Fruit fly (Drosophila melanogaster) whole organism, embryonic: ENCODE measurements around the gene CG11668.

Experiments used
- Blimp-1 ChIP-seq: fragments of 200-800 bp; sonication (Bioruptor generic); optimal IDR thresholded peaks from 3 replicates; lab custom pipeline; 2018; ENCODE audit warnings: missing biosample characterization, missing genetic modification characterization, mild to moderate bottlenecking, moderate library complexity, missing genetic modification reagents
- CG12071 ChIP-seq: fragments of 200-800 bp; sonication (Bioruptor generic); optimal IDR thresholded peaks from 3 replicates; lab custom pipeline; 2018; ENCODE audit warnings: missing biosample characterization, mild to moderate bottlenecking, missing genetic modification characterization
- CG12769 ChIP-seq: fragments of 200-800 bp; sonication (Bioruptor generic); optimal IDR thresholded peaks from 2 replicates; lab custom pipeline; 2019; ENCODE audit warnings: missing biosample characterization, mild to moderate bottlenecking, missing genetic modification characterization, moderate library complexity
- CG13424 ChIP-seq: fragments of 200-800 bp; sonication (Bioruptor generic); optimal IDR thresholded peaks from 2 replicates; lab custom pipeline; 2019; ENCODE audit warnings: missing biosample characterization, mild to moderate bottlenecking, missing genetic modification characterization, moderate library complexity
- CG15479 ChIP-seq: fragments of 200-800 bp; sonication (Bioruptor generic); optimal IDR thresholded peaks from 3 replicates; lab custom pipeline; 2019; ENCODE audit warnings: missing biosample characterization, mild to moderate bottlenecking, missing genetic modification characterization, moderate library complexity
- CG17568 ChIP-seq: fragments of 200-800 bp; sonication (Bioruptor generic); optimal IDR thresholded peaks from 2 replicates; lab custom pipeline; 2018; ENCODE audit warnings: missing biosample characterization, mild to moderate bottlenecking, missing genetic modification characterization, moderate library complexity
- CG3281 ChIP-seq: fragments of 200-800 bp; sonication (Bioruptor generic); optimal IDR thresholded peaks from 3 replicates; lab custom pipeline; 2017; ENCODE audit warnings: missing biosample characterization, mild to moderate bottlenecking, missing genetic modification characterization
- CG4282 ChIP-seq: fragments of 200-800 bp; sonication (Bioruptor generic); optimal IDR thresholded peaks from 2 replicates; lab custom pipeline; 2016; ENCODE audit warnings: missing biosample characterization, missing genetic modification characterization
- CG4404 ChIP-seq: fragments of 200-800 bp; sonication (Bioruptor generic); IDR thresholded peaks from 2 replicates; pipeline ENCODE4 v1.3.6; 2022; ENCODE audit warnings: missing biosample characterization, missing genetic modification characterization
- CG4424 ChIP-seq: fragments of 200-800 bp; sonication (Bioruptor generic); optimal IDR thresholded peaks from 3 replicates; lab custom pipeline; 2016; ENCODE audit warnings: missing biosample characterization, missing genetic modification characterization
- CG5245 ChIP-seq: fragments of 200-800 bp; sonication (Bioruptor generic); optimal IDR thresholded peaks from 3 replicates; lab custom pipeline; 2016; ENCODE audit warnings: missing biosample characterization, missing genetic modification characterization
- CG7357 ChIP-seq: fragments of 200-800 bp; sonication (Bioruptor generic); IDR thresholded peaks from 3 replicates; pipeline ENCODE4 v1.3.6; 2022; ENCODE audit warnings: missing biosample characterization, missing genetic modification characterization
- CG7928 ChIP-seq: fragments of 200-800 bp; sonication (Bioruptor generic); optimal IDR thresholded peaks from 2 replicates; lab custom pipeline; 2017; ENCODE audit warnings: missing biosample characterization, mild to moderate bottlenecking, missing genetic modification characterization
- CG7987 ChIP-seq: fragments of 200-800 bp; sonication (Bioruptor generic); optimal IDR thresholded peaks from 2 replicates; lab custom pipeline; 2018; ENCODE audit warnings: missing biosample characterization, mild to moderate bottlenecking, missing genetic modification characterization, moderate library complexity
- CG8089 ChIP-seq: fragments of 200-800 bp; sonication (Bioruptor generic); optimal IDR thresholded peaks from 3 replicates; lab custom pipeline; 2016; ENCODE audit warnings: missing biosample characterization, missing genetic modification characterization
- CG8281 ChIP-seq: fragments of 200-800 bp; sonication (Bioruptor generic); optimal IDR thresholded peaks from 2 replicates; lab custom pipeline; 2018; ENCODE audit warnings: missing biosample characterization, mild to moderate bottlenecking, missing genetic modification characterization, moderate library complexity
- CG9817 ChIP-seq: fragments of 200-800 bp; sonication (Bioruptor generic); optimal IDR thresholded peaks from 2 replicates; lab custom pipeline; 2018; ENCODE audit warnings: missing biosample characterization, mild to moderate bottlenecking, missing genetic modification characterization, moderate library complexity
- CkIIα-i1 ChIP-seq: fragments of 200-800 bp; sonication (Bioruptor generic); IDR thresholded peaks from 2 replicates; pipeline ENCODE4 v1.3.6; 2022; ENCODE audit warnings: missing biosample characterization, missing genetic modification characterization
- Dbx ChIP-seq: fragments of 200-800 bp; sonication (Bioruptor generic); IDR thresholded peaks from 3 replicates; pipeline ENCODE4 v1.3.6; 2022; ENCODE audit warnings: missing biosample characterization, missing genetic modification characterization
- Dip2 ChIP-seq: fragments of 200-800 bp; sonication (Bioruptor generic); IDR thresholded peaks from 2 replicates; pipeline ENCODE4 v1.3.6; 2022; ENCODE audit warnings: missing biosample characterization, missing genetic modification characterization
- Eip74EF ChIP-seq, 2 experiments: fragments of 200-800 bp in 1 of 2; fragments of >200 bp in 1 of 2; sonication (Bioruptor generic) in 1 of 2; optimal IDR thresholded peaks; 2 replicates each; lab custom pipeline; 2017 to 2019; ENCODE audit warnings: missing biosample characterization in 2 of 2, missing genetic modification characterization in 2 of 2, mild to moderate bottlenecking in 1 of 2, moderate library complexity in 1 of 2
- Elba2 ChIP-seq: fragments of 200-800 bp; sonication (Bioruptor generic); optimal IDR thresholded peaks from 3 replicates; lab custom pipeline; 2016; ENCODE audit warnings: missing biosample characterization, missing genetic modification characterization
- Fer1 ChIP-seq: fragments of 200-800 bp; sonication (Bioruptor generic); optimal IDR thresholded peaks from 2 replicates; lab custom pipeline; 2017; ENCODE audit warnings: missing biosample characterization, mild to moderate bottlenecking, missing genetic modification characterization
- H15 ChIP-seq: fragments of 200-800 bp; sonication (Bioruptor generic); IDR thresholded peaks from 3 replicates; pipeline ENCODE4 v1.3.6; 2022; ENCODE audit warnings: missing biosample characterization, missing genetic modification characterization
- Hmr ChIP-seq: fragments of 200-800 bp; sonication (Bioruptor generic); optimal IDR thresholded peaks from 3 replicates; lab custom pipeline; 2017; ENCODE audit warnings: mild to moderate bottlenecking, missing biosample characterization, missing genetic modification reagents, missing genetic modification characterization
- Lpt ChIP-seq: fragments of >200 bp; optimal IDR thresholded peaks from 2 replicates; lab custom pipeline; 2018; ENCODE audit warnings: missing biosample characterization, missing genetic modification characterization
- MESR4 ChIP-seq: fragments of 200-800 bp; sonication (Bioruptor generic); optimal IDR thresholded peaks from 2 replicates; lab custom pipeline; 2018; ENCODE audit warnings: missing biosample characterization, mild to moderate bottlenecking, missing genetic modification characterization, moderate library complexity
- Ravus ChIP-seq: fragments of 200-800 bp; sonication (Bioruptor generic); IDR thresholded peaks from 2 replicates; pipeline ENCODE4 v1.3.6; 2022; ENCODE audit warnings: missing biosample characterization, missing genetic modification characterization
- al ChIP-seq: fragments of 200-800 bp; sonication (Bioruptor generic); IDR thresholded peaks from 2 replicates; pipeline ENCODE4 v1.3.6; 2022; ENCODE audit warnings: missing biosample characterization, missing genetic modification characterization
- bcd ChIP-seq: fragments of 200-800 bp; sonication (Bioruptor generic); optimal IDR thresholded peaks from 2 replicates; lab custom pipeline; 2017; ENCODE audit warnings: missing biosample characterization, mild to moderate bottlenecking, missing genetic modification characterization
- caup ChIP-seq: fragments of 200-800 bp; sonication (Bioruptor generic); optimal IDR thresholded peaks from 3 replicates; lab custom pipeline; 2017; ENCODE audit warnings: missing biosample characterization, mild to moderate bottlenecking, missing genetic modification characterization, moderate library complexity; ENCODE audit not compliant: severe bottlenecking
- corto ChIP-seq: fragments of 200-800 bp; sonication (Bioruptor generic); optimal IDR thresholded peaks from 2 replicates; lab custom pipeline; 2016; ENCODE audit warnings: missing biosample characterization, mild to moderate bottlenecking, missing genetic modification characterization, moderate library complexity
- croc ChIP-seq: fragments of 200-800 bp; sonication (Bioruptor generic); conservative IDR thresholded peaks from 3 replicates; pipeline ENCODE4 v1.3.6; 2022; ENCODE audit warnings: missing biosample characterization, missing genetic modification characterization
- dimm ChIP-seq: fragments of 200-800 bp; sonication (Bioruptor generic); IDR thresholded peaks from 2 replicates; pipeline ENCODE4 v1.3.6; 2022; ENCODE audit warnings: missing biosample characterization, missing genetic modification characterization
- esg ChIP-seq: fragments of 200-800 bp; sonication (Bioruptor generic); conservative IDR thresholded peaks from 2 replicates; pipeline ENCODE4 v1.3.6; 2022; ENCODE audit warnings: missing biosample characterization, missing genetic modification characterization
- fd96Cb ChIP-seq: fragments of 200-800 bp; sonication (Bioruptor generic); optimal IDR thresholded peaks from 2 replicates; lab custom pipeline; 2018; ENCODE audit warnings: missing biosample characterization, mild to moderate bottlenecking, missing genetic modification characterization, moderate library complexity
- gce ChIP-seq: fragments of 200-800 bp; sonication (Bioruptor generic); IDR thresholded peaks from 3 replicates; pipeline ENCODE4 v1.3.6; 2022; ENCODE audit warnings: missing biosample characterization, missing genetic modification characterization
- hb ChIP-seq: fragments of 200-800 bp; sonication (Bioruptor generic); IDR thresholded peaks from 3 replicates; pipeline ENCODE4 v1.3.6; 2022; ENCODE audit warnings: missing biosample characterization, missing genetic modification characterization; ENCODE audit not compliant: partially characterized antibody
- hkb ChIP-seq, 2 experiments: fragments of 200-800 bp in 1 of 2; fragments of >200 bp in 1 of 2; sonication (Bioruptor generic) in 1 of 2; IDR thresholded peaks in 1 of 2; optimal IDR thresholded peaks in 1 of 2; 2 replicates each; pipeline versions ENCODE4 v1.3.6 to Lab custom; 2017 to 2022; ENCODE audit warnings: missing biosample characterization in 1 of 2, missing genetic modification characterization in 1 of 2
- mld ChIP-seq: fragments of 200-800 bp; sonication (Bioruptor generic); IDR thresholded peaks from 3 replicates; pipeline ENCODE4 v1.3.6; 2022; ENCODE audit warnings: missing biosample characterization, missing genetic modification characterization; ENCODE audit not compliant: partially characterized antibody
- odd ChIP-seq: fragments of 200-800 bp; sonication (Bioruptor generic); optimal IDR thresholded peaks from 2 replicates; lab custom pipeline; 2017; ENCODE audit warnings: missing biosample characterization, mild to moderate bottlenecking, missing genetic modification characterization
- pita ChIP-seq: fragments of 200-800 bp; sonication (Bioruptor generic); optimal IDR thresholded peaks from 2 replicates; lab custom pipeline; 2017; ENCODE audit warnings: missing biosample characterization, mild to moderate bottlenecking, missing genetic modification characterization
- sens-2 ChIP-seq: fragments of 200-800 bp; sonication (Bioruptor generic); IDR thresholded peaks from 2 replicates; pipeline ENCODE4 v1.3.6; 2022; ENCODE audit warnings: missing biosample characterization, missing genetic modification characterization
- sna ChIP-seq: fragments of 200-800 bp; sonication (Bioruptor generic); IDR thresholded peaks from 2 replicates; pipeline ENCODE4 v1.3.6; 2022; ENCODE audit warnings: missing biosample characterization, missing genetic modification characterization; ENCODE audit not compliant: partially characterized antibody
- sqz ChIP-seq: fragments of 200-800 bp; sonication (Bioruptor generic); optimal IDR thresholded peaks from 3 replicates; lab custom pipeline; 2018; ENCODE audit warnings: missing biosample characterization, mild to moderate bottlenecking, missing genetic modification characterization
- sug ChIP-seq: fragments of 200-800 bp; optimal IDR thresholded peaks from 2 replicates; lab custom pipeline; 2019; ENCODE audit warnings: missing biosample characterization, mild to moderate bottlenecking, missing genetic modification characterization, moderate library complexity
- toy ChIP-seq: fragments of 200-800 bp; sonication (Bioruptor generic); IDR thresholded peaks from 2 replicates; pipeline ENCODE4 v1.3.6; 2022; ENCODE audit warnings: missing biosample characterization, missing genetic modification characterization
- ttk ChIP-seq: fragments of 200-800 bp; sonication (Bioruptor generic); IDR thresholded peaks from 2 replicates; pipeline ENCODE4 v2.1.2; 2022; ENCODE audit warnings: missing biosample characterization, missing genetic modification characterization
- z ChIP-seq: fragments of 200-800 bp; sonication (Bioruptor generic); IDR thresholded peaks from 3 replicates; pipeline ENCODE4 v1.3.6; 2022; ENCODE audit warnings: missing biosample characterization, missing genetic modification characterization
- zen2 ChIP-seq: fragments of 200-800 bp; sonication (Bioruptor generic); IDR thresholded peaks from 3 replicates; pipeline ENCODE4 v1.3.6; 2022; ENCODE audit warnings: missing biosample characterization, missing genetic modification characterization; ENCODE audit not compliant: partially characterized antibody

Gene CG11668

DNA sequence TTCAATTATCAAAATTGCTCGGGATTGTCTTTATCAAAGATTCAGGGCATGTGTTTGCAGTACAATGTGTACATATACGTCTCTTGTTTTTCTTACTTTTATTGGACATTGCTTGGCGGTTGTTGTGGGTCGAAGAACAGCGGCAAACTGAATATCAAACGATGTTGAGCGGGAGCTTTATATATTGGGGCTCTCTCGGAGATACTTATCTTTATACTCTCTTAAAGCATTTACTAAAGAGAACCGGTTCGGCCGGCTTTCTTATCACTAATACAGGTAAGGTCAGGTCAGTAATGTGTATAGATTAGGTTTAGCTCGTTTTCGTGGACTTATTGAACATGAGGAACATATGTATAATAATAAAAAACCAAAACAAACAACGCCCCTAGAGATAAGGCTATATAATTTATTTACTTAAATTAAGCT lies 13.1 kb downstream of the CG11668 start, which contains the start of gene CG7966 (continued):
- TF ChIP-seq dimm (GFP tag; lab: Robert Waterston, UW) (no peak), CG7928 (GFP tag; lab: Kevin White, UChicago) (no peak), sqz (GFP tag; lab: Kevin White, UChicago) (no peak), CG15479 (GFP tag; lab: Kevin White, UChicago) (no peak), Blimp-1 (GFP tag; lab: Kevin White, UChicago) (no peak), Dip2 (no peak), MESR4 (GFP tag; lab: Kevin White, UChicago) (no peak), CG17568 (no peak), CG12071 (GFP tag; lab: Kevin White, UChicago) (peak; percentile 10), Dbx (GFP tag; lab: Robert Waterston, UW) (0 out of 3 replicates have a peak, but pooled peaks have one; percentile 56), pita (GFP tag; lab: Kevin White, UChicago) (no peak), ttk (GFP tag; lab: Robert Waterston, UW) (no peak), corto (GFP tag; lab: Kevin White, UChicago) (no peak), caup (GFP tag; lab: Kevin White, UChicago) (peak; percentile 63), H15 (GFP tag; lab: Robert Waterston, UW) (no peak), Lpt (no peak), CG7987 (GFP tag; lab: Kevin White, UChicago) (peak; percentile 52), CG3281 (GFP tag; lab: Kevin White, UChicago) (no peak), CG13424 (tag; lab: Kevin White, UChicago) (no peak), gce (no peak), esg (GFP tag; lab: Robert Waterston, UW) (no peak), Hmr (GFP tag; lab: Kevin White, UChicago) (peak; percentile 36), fd96Cb (tag; lab: Kevin White, UChicago) (no peak), odd (GFP tag; lab: Kevin White, UChicago) (peak; percentile 2), CG4424 (GFP tag; lab: Kevin White, UChicago) (no peak), sens-2 (GFP tag; lab: Robert Waterston, UW) (no peak), Ravus (GFP tag; lab: Robert Waterston, UW) (no peak), CG5245 (GFP tag; lab: Kevin White, UChicago) (no peak), sug (peak; percentile 28), hkb (optimal IDR thresholded peaks at IDR 0.05; lab: Kevin White, UChicago) (no peak), hkb (GFP tag; IDR thresholded peaks at IDR 0.05; lab: Robert Waterston, UW) (0 out of 2 replicates have a peak, but pooled peaks have one; percentile 49), Eip74EF (GFP tag; optimal IDR thresholded peaks at IDR 0.05; lab: Kevin White, UChicago) (peak in 1 of 2 experiments; percentile 47), Fer1 (no peak), toy (GFP tag; lab: Robert Waterston, UW) (no peak), CG12769 (tag; lab: Kevin White, UChicago) (no peak), CG8089 (GFP tag; lab: Kevin White, UChicago) (no peak), CkIIα-i1 (no peak), CG7357 (no peak), sna (GFP tag; lab: Robert Waterston, UW) (no peak), CG4404 (no peak), CG8281 (tag; lab: Kevin White, UChicago) (no peak), zen2 (GFP tag; lab: Robert Waterston, UW) (no peak), hb (no peak), CG9817 (tag; lab: Kevin White, UChicago) (no peak), CG4282 (GFP tag; lab: Kevin White, UChicago) (no peak), bcd (GFP tag; lab: Kevin White, UChicago) (no peak), mld (GFP tag; lab: Robert Waterston, UW) (no peak), croc (GFP tag; lab: Robert Waterston, UW) (no peak), al (GFP tag; lab: Robert Waterston, UW) (no peak), z (GFP tag; lab: Robert Waterston, UW) (no peak), Elba2 (GFP tag; lab: Kevin White, UChicago) (no peak)
